Fruit fly (Drosophila melanogaster) whole organism: ENCODE results near the gene CHOp24.

Source experiments
- pan ChIP-seq: fragments of >200 bp; optimal IDR thresholded peaks from 2 replicates; lab custom pipeline; 2017
- usp ChIP-seq: fragments of >200 bp; optimal IDR thresholded peaks from 2 replicates; lab custom pipeline; 2017; ENCODE audit warnings: missing biosample characterization, missing genetic modification characterization, mixed read lengths

dm6 chrX:4540430-4540932, at the start of gene CHOp24, which contains the start of gene rb:
- TF ChIP-seq usp (GFP tag; lab: Kevin White, UChicago) (no peak), pan (lab: Kevin White, UChicago) (no peak)
